Worm (Caenorhabditis elegans) whole organism, late embryonic: Measurements from ENCODE around the gene vha-14.

Experiments used
- C08G9.2 ChIP-seq: sonication (generic microtip); optimal IDR thresholded peaks from 2 replicates; lab custom pipeline; 2016; ENCODE audit warnings: mild to moderate bottlenecking, missing genetic modification characterization, moderate library complexity, missing compliant biosample characterization
- ets-4 ChIP-seq: sonication (generic microtip); optimal IDR thresholded peaks from 2 replicates; lab custom pipeline; 2016; ENCODE audit warnings: missing genetic modification characterization, missing compliant biosample characterization
- fkh-10 ChIP-seq: fragments of 150-350 bp; optimal IDR thresholded peaks from 2 replicates; lab custom pipeline; 2014; ENCODE audit warnings: missing biosample characterization, missing genetic modification reagents, missing genetic modification characterization
- nfya-1 ChIP-seq: sonication (generic microtip); optimal IDR thresholded peaks from 2 replicates; lab custom pipeline; 2017; ENCODE audit warnings: missing genetic modification characterization, mild to moderate bottlenecking, missing compliant biosample characterization, antibody characterized with exemption, moderate library complexity
- npax-4 ChIP-seq: sonication (generic microtip); optimal IDR thresholded peaks from 2 replicates; lab custom pipeline; 2016; ENCODE audit warnings: missing genetic modification characterization, missing compliant biosample characterization
- odd-2 ChIP-seq: sonication (generic microtip); optimal IDR thresholded peaks from 2 replicates; lab custom pipeline; 2017; ENCODE audit warnings: antibody characterized with exemption, mild to moderate bottlenecking, missing genetic modification characterization, missing compliant biosample characterization
- pag-3 ChIP-seq: sonication (generic microtip); optimal IDR thresholded peaks from 2 replicates; lab custom pipeline; 2016; ENCODE audit warnings: missing compliant biosample characterization, missing genetic modification characterization, borderline replicate concordance
- unc-55 ChIP-seq: sonication (generic microtip); optimal IDR thresholded peaks from 2 replicates; lab custom pipeline; 2017; ENCODE audit warnings: missing biosample characterization, missing genetic modification reagents, missing genetic modification characterization
- zip-5 ChIP-seq: sonication (generic microtip); optimal IDR thresholded peaks from 2 replicates; lab custom pipeline; 2016; ENCODE audit warnings: missing genetic modification characterization, missing compliant biosample characterization

- TF ChIP-seq C08G9.2 (tag; lab: Kevin White, UChicago) (no peak), nfya-1 (tag; lab: Kevin White, UChicago) (no peak), zip-5 (tag; lab: Kevin White, UChicago) (no peak), odd-2 (tag; lab: Kevin White, UChicago) (no peak), fkh-10 (GFP tag; lab: Kevin White, UChicago) (no peak), npax-4 (tag; lab: Kevin White, UChicago) (no peak), pag-3 (tag; lab: Kevin White, UChicago) (no peak), ets-4 (no peak), unc-55 (no peak)
These were observed 20.9 kb downstream of the vha-14 start, which contains the start of gene ZK1098.2 for ce11 chrIII:9528824-9529223.
